Worm (Caenorhabditis elegans) whole organism, late embryonic: ENCODE measurements around the gene nhl-1.

ENCODE experiments used
- fkh-10 ChIP-seq: fragments of 150-350 bp; optimal IDR thresholded peaks from 2 replicates; lab custom pipeline; 2014; ENCODE audit warnings: missing biosample characterization, missing genetic modification reagents, missing genetic modification characterization
- pha-4 ChIP-seq: fragments of 150-350 bp; optimal IDR thresholded peaks from 2 replicates; lab custom pipeline; 2018; ENCODE audit warnings: missing biosample characterization, missing genetic modification reagents, missing genetic modification characterization

DNA sequence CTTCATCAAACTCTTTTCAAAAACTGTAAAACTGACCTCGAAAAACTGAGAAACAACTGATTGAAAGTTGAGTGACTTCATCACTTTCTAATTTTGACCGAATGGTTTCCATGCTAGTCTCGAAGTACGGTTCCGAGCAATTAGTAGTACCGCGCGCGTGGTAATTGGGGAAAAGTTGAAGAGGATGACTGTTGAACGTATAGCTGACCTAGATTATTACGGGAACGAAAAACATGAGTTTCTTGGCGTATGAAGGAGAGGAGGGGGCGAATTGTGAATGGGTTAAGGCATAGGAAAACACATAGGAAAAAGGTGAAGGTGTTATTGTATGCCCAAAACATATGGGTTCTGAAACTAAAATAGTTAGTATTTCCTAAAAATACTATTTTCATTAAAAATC, 7.8 kb upstream of the nhl-1 start, which contains the start of gene ptr-9:
- TF ChIP-seq fkh-10 = no peak
- no peak for TF ChIP-seq pha-4 (tag; lab: Kevin White, UChicago)
